Worm (Caenorhabditis elegans) whole organism, L1 larva: ENCODE results near the gene Y37D8A.2.

Experiments used
- C16A3.4 ChIP-seq: fragments of 150-350 bp; optimal IDR thresholded peaks from 2 replicates; lab custom pipeline; 2014; ENCODE audit warnings: missing biosample characterization, missing genetic modification characterization
- ama-1 ChIP-seq: fragments of 150-350 bp; optimal IDR thresholded peaks from 2 replicates; lab custom pipeline; 2014
- blmp-1 ChIP-seq: fragments of 150-350 bp; optimal IDR thresholded peaks from 2 replicates; lab custom pipeline; 2014; ENCODE audit warnings: missing biosample characterization, missing genetic modification characterization
- ceh-63 ChIP-seq: fragments of 200-800 bp; sonication (Bioruptor generic); optimal IDR thresholded peaks from 2 replicates; lab custom pipeline; 2018; ENCODE audit warnings: mild to moderate bottlenecking, missing genetic modification characterization, missing compliant biosample characterization
- ceh-8 ChIP-seq: fragments of 200-800 bp; sonication (Bioruptor generic); optimal IDR thresholded peaks from 2 replicates; lab custom pipeline; 2018; ENCODE audit warnings: mild to moderate bottlenecking, missing genetic modification characterization, moderate library complexity, missing compliant biosample characterization
- ceh-82 ChIP-seq, 3 experiments: fragments of 150-350 bp in 1 of 3; sonication (generic microtip) in 2 of 3; optimal IDR thresholded peaks; 2 replicates each; lab custom pipeline; 2014 to 2017; ENCODE audit warnings: missing biosample characterization in 3 of 3, missing genetic modification characterization in 3 of 3
- dpl-1 ChIP-seq, 3 experiments: fragments of 150-350 bp in 2 of 3; sonication (generic microtip) in 1 of 3; optimal IDR thresholded peaks; 2 replicates each; lab custom pipeline; 2014 to 2017; ENCODE audit warnings: missing biosample characterization in 3 of 3, missing genetic modification characterization in 3 of 3, missing genetic modification reagents in 3 of 3
- dsc-1 ChIP-seq: sonication (generic microtip); optimal IDR thresholded peaks from 2 replicates; lab custom pipeline; 2016; ENCODE audit warnings: mild to moderate bottlenecking, missing genetic modification characterization, missing compliant biosample characterization
- efl-1 ChIP-seq, 4 experiments: fragments of 150-350 bp; optimal IDR thresholded peaks in 3 of 4; peaks in 1 of 4; 1 replicate in 1 of 4; 2 replicates in 3 of 4; lab custom pipeline; 2014; ENCODE audit warnings: missing biosample characterization in 2 of 4, missing genetic modification characterization in 2 of 4, missing genetic modification reagents in 2 of 4
- efl-3 ChIP-seq: fragments of 200-800 bp; sonication (Bioruptor generic); optimal IDR thresholded peaks from 2 replicates; lab custom pipeline; 2018; ENCODE audit warnings: mild to moderate bottlenecking, missing genetic modification characterization, missing compliant biosample characterization
- elt-2 ChIP-seq: sonication (generic microtip); optimal IDR thresholded peaks from 2 replicates; lab custom pipeline; 2016; ENCODE audit warnings: missing genetic modification characterization, mild to moderate bottlenecking, inconsistent platforms, missing compliant biosample characterization, missing genetic modification reagents
- elt-3 ChIP-seq, 6 experiments: fragments of 150-350 bp in 1 of 6; sonication (generic microtip); optimal IDR thresholded peaks; 2 replicates each; lab custom pipeline; 2017 to 2018; ENCODE audit warnings: missing biosample characterization in 6 of 6, missing genetic modification characterization in 6 of 6, inconsistent platforms in 1 of 6
- fkh-4 ChIP-seq: sonication (generic microtip); optimal IDR thresholded peaks from 2 replicates; lab custom pipeline; 2016; ENCODE audit warnings: missing compliant biosample characterization, missing genetic modification characterization, borderline replicate concordance
- hlh-17 ChIP-seq: fragments of 200-800 bp; sonication (Bioruptor generic); optimal IDR thresholded peaks from 2 replicates; lab custom pipeline; 2018; ENCODE audit warnings: missing genetic modification characterization, mild to moderate bottlenecking, missing compliant biosample characterization, moderate library complexity, borderline replicate concordance
- irx-1 ChIP-seq: sonication (generic microtip); optimal IDR thresholded peaks from 2 replicates; lab custom pipeline; 2016; ENCODE audit warnings: missing genetic modification characterization, missing compliant biosample characterization
- isw-1 ChIP-seq: fragments of 200-800 bp; sonication (Bioruptor generic); IDR thresholded peaks from 2 replicates; pipeline ENCODE4 v1.3.6; 2022; ENCODE audit warnings: missing genetic modification characterization, missing compliant biosample characterization
- jun-1 ChIP-seq: fragments of 150-350 bp; optimal IDR thresholded peaks from 2 replicates; lab custom pipeline; 2014; ENCODE audit warnings: missing biosample characterization, missing genetic modification reagents, missing genetic modification characterization
- lin-35 ChIP-seq, 2 experiments: fragments of 150-350 bp; optimal IDR thresholded peaks; 2 replicates each; lab custom pipeline; 2014; ENCODE audit warnings: missing biosample characterization in 2 of 2, missing genetic modification characterization in 2 of 2, missing genetic modification reagents in 2 of 2
- lin-39 ChIP-seq: fragments of 150-350 bp; optimal IDR thresholded peaks from 2 replicates; lab custom pipeline; 2014; ENCODE audit warnings: missing biosample characterization, missing genetic modification reagents, missing genetic modification characterization
- lsy-2 ChIP-seq, 2 experiments: fragments of 150-350 bp; optimal IDR thresholded peaks; 2 replicates each; lab custom pipeline; 2014; ENCODE audit warnings: missing biosample characterization in 2 of 2, missing genetic modification characterization in 2 of 2
- mab-9 ChIP-seq: fragments of 200-800 bp; sonication (Bioruptor generic); IDR thresholded peaks from 2 replicates; pipeline ENCODE4 v1.3.6; 2022; ENCODE audit warnings: missing genetic modification reagents, missing genetic modification characterization, missing compliant biosample characterization
- mdl-1 ChIP-seq, 2 experiments: fragments of 150-350 bp; optimal IDR thresholded peaks; 2 replicates each; lab custom pipeline; 2014 to 2017; ENCODE audit warnings: missing biosample characterization in 2 of 2, missing genetic modification characterization in 2 of 2, inconsistent platforms in 1 of 2
- mef-2 ChIP-seq: fragments of 150-350 bp; optimal IDR thresholded peaks from 2 replicates; lab custom pipeline; 2014; ENCODE audit warnings: missing biosample characterization, missing genetic modification characterization
- mep-1 ChIP-seq: fragments of 150-350 bp; optimal IDR thresholded peaks from 2 replicates; lab custom pipeline; 2014; ENCODE audit warnings: missing biosample characterization, missing genetic modification characterization
- nhr-11 ChIP-seq: fragments of 150-350 bp; optimal IDR thresholded peaks from 2 replicates; lab custom pipeline; 2014; ENCODE audit warnings: missing biosample characterization, missing genetic modification characterization
- nhr-28 ChIP-seq: fragments of 150-350 bp; optimal IDR thresholded peaks from 2 replicates; lab custom pipeline; 2014; ENCODE audit warnings: missing biosample characterization, missing genetic modification characterization
- nhr-77 ChIP-seq: fragments of 150-350 bp; optimal IDR thresholded peaks from 2 replicates; lab custom pipeline; 2014; ENCODE audit warnings: missing biosample characterization, missing genetic modification characterization
- pqm-1 ChIP-seq: sonication (generic microtip); optimal IDR thresholded peaks from 3 replicates; lab custom pipeline; 2017; ENCODE audit warnings: missing biosample characterization, missing genetic modification characterization
- skn-1 ChIP-seq: fragments of 150-350 bp; optimal IDR thresholded peaks from 2 replicates; lab custom pipeline; 2014; ENCODE audit warnings: missing biosample characterization, missing genetic modification characterization
- snu-23 ChIP-seq: sonication (generic microtip); optimal IDR thresholded peaks from 2 replicates; lab custom pipeline; 2016; ENCODE audit warnings: missing genetic modification characterization, missing compliant biosample characterization
- sptf-1 ChIP-seq: fragments of 150-350 bp; optimal IDR thresholded peaks from 2 replicates; lab custom pipeline; 2014; ENCODE audit warnings: missing biosample characterization, missing genetic modification characterization
- swsn-7 ChIP-seq: sonication (generic microtip); optimal IDR thresholded peaks from 2 replicates; lab custom pipeline; 2016; ENCODE audit warnings: missing genetic modification characterization, missing compliant biosample characterization
- tbx-2 ChIP-seq: sonication (generic microtip); optimal IDR thresholded peaks from 2 replicates; lab custom pipeline; 2016; ENCODE audit warnings: missing genetic modification characterization, missing compliant biosample characterization
- unc-86 ChIP-seq: sonication (generic microtip); optimal IDR thresholded peaks from 2 replicates; lab custom pipeline; 2016; ENCODE audit warnings: missing genetic modification characterization, missing compliant biosample characterization
- vab-15 ChIP-seq: sonication (generic microtip); optimal IDR thresholded peaks from 2 replicates; lab custom pipeline; 2017; ENCODE audit warnings: missing genotype, mild to moderate bottlenecking, missing genetic modification characterization, missing compliant biosample characterization
- xbp-1 ChIP-seq: sonication (generic microtip); optimal IDR thresholded peaks from 2 replicates; lab custom pipeline; 2016; ENCODE audit warnings: missing genetic modification characterization, missing compliant biosample characterization
- zip-4 ChIP-seq: fragments of 200-800 bp; sonication (Bioruptor generic); optimal IDR thresholded peaks from 2 replicates; lab custom pipeline; 2018; ENCODE audit warnings: mild to moderate bottlenecking, missing genetic modification characterization, moderate library complexity, missing compliant biosample characterization

Gene Y37D8A.2

DNA sequence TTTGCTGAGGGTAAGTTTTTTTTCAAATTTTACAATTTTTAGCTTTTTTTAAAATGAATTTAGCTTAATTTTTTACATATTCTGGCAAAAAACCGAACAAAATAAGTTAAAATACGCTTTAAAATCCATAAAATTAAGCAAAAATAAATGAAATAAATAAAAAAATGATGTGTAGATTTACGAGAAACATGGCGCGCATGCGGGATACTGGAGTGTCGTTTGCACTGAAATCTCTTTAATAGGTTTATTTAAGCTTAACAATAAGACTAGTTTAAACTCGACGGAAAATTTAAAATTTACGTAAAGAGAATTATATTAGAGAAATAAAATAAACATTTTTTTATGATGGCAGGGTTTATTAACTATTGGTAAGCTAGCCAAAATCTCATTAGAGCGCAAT, 1.3 kb downstream of the Y37D8A.2 start:
- TF ChIP-seq zip-4 (GFP tag; lab: Kevin White, UChicago), result no peak
- no peak for TF ChIP-seq nhr-11 (tag; lab: Kevin White, UChicago)
- TF ChIP-seq xbp-1 (tag; lab: Kevin White, UChicago), result no peak
- peak in 1 of 3 experiments; percentile 58 for TF ChIP-seq dpl-1 (GFP tag; optimal IDR thresholded peaks at IDR 0.05; lab: Kevin White, UChicago)
- TF ChIP-seq nhr-28 (tag; lab: Kevin White, UChicago), result no peak
- TF ChIP-seq isw-1, result no peak
- no peak for TF ChIP-seq snu-23 (GFP tag; lab: Kevin White, UChicago)
- peak in 1 of 2 experiments; percentile 56 for TF ChIP-seq lsy-2 (tag; optimal IDR thresholded peaks at IDR 0.05; lab: Kevin White, UChicago)
- no peak for TF ChIP-seq jun-1 (tag; lab: Kevin White, UChicago)
- TF ChIP-seq ama-1 (lab: Kevin White, UChicago), result no peak
- TF ChIP-seq blmp-1 (tag; lab: Kevin White, UChicago), result peak; percentile 10
- no peak for TF ChIP-seq fkh-4 (tag; lab: Kevin White, UChicago)
- no peak for TF ChIP-seq irx-1
- peak in 1 of 2 experiments; percentile 17 for TF ChIP-seq lin-35 (GFP tag; optimal IDR thresholded peaks at IDR 0.05; lab: Kevin White, UChicago)
- no peak for TF ChIP-seq elt-3 (tag; optimal IDR thresholded peaks at IDR 0.05; lab: Kevin White, UChicago)
- TF ChIP-seq C16A3.4, result peak; percentile 27
- no peak for TF ChIP-seq swsn-7 (tag; lab: Kevin White, UChicago)
- no peak for TF ChIP-seq unc-86 (tag; lab: Kevin White, UChicago)
- no peak for TF ChIP-seq lin-39
- no peak for TF ChIP-seq ceh-63 (GFP tag; lab: Kevin White, UChicago)
- no peak for TF ChIP-seq skn-1 (tag; lab: Kevin White, UChicago)
- TF ChIP-seq hlh-17 (GFP tag; lab: Kevin White, UChicago), result no peak
- no peak for TF ChIP-seq dsc-1
- no peak for TF ChIP-seq mef-2
- no peak for TF ChIP-seq vab-15 (tag; lab: Kevin White, UChicago)
- TF ChIP-seq elt-2, result no peak
- TF ChIP-seq sptf-1 (tag; lab: Kevin White, UChicago), result no peak
- no peak for TF ChIP-seq pqm-1
- TF ChIP-seq efl-1 (optimal IDR thresholded peaks at IDR 0.05; lab: Kevin White, UChicago), result peak; percentile 19 to 25
- peak in 1 of 2 experiments; percentile 18 for TF ChIP-seq efl-1 (GFP tag; optimal IDR thresholded peaks at IDR 0.05 in 1 of 2; lab: Kevin White, UChicago)

DNA sequence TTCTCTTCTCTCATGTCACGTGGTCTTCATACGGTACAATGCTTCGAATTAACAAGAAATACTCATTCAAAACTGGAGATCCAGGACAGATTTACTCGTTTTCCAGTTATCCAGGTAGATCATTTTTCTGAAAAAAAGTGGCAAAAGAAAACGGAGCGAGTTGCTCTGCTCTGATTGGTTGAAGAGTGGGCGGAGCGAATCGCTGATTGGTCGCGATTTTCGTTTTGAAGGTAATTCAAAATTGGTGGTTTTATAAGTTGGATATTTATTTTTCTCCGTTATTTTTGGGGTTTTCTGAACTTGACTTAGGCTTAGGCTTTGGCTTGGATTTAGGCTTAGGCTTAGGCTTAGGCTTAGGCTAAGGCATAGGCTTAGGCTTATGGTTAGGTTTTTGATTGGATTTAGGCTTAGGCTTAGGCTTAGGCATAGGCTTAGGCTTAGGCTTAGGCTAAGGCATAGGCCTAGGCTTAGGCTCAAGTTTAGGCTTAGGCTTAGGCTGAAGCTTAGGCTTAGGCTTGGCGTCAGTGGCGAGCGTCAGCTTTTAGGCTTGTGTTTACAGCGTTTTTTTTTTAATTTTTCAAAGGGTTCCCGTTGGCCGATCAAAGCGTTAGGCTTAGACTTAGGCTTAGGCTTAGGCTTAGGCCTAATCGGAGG, 2.7 kb downstream of the Y37D8A.2 start:
- no peak for TF ChIP-seq efl-1 (optimal IDR thresholded peaks at IDR 0.05; lab: Kevin White, UChicago)
- peak in 1 of 2 experiments; percentile 47 for TF ChIP-seq efl-1 (GFP tag; optimal IDR thresholded peaks at IDR 0.05 in 1 of 2; lab: Kevin White, UChicago)
- no peak for TF ChIP-seq jun-1 (tag; lab: Kevin White, UChicago)

DNA sequence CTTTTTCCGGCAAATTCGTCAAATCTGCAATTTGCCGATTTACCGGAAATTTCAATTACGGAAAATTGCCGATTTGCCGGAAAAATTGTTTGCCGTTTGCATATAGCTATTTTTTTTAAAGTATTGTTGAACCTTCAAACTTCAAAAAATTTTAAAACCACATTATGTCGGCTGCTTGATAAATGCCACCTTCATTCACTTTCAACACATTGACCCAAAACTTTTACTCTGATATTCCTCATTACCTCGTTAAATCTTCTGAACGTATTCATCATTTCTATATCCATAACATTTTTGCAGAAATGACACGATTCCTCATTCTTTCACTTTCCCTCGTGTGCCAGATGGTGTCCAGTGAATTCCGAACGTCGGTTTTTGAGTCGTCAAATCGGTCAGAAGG, 9.1 kb downstream of the Y37D8A.2 start, which contains the start of gene Y37D8A.3:
Gene Y37D8A.3 (plus strand): TSS at position 301 of the 400 bp plus-strand sequence.
- TF ChIP-seq C16A3.4 (no peak), mdl-1 (tag; optimal IDR thresholded peaks at IDR 0.05; lab: Kevin White, UChicago) (no peak), mep-1 (no peak), nhr-77 (tag; lab: Kevin White, UChicago) (no peak), efl-3 (GFP tag; lab: Kevin White, UChicago) (no peak), ceh-8 (GFP tag; lab: Kevin White, UChicago) (no peak), ceh-82 (tag; optimal IDR thresholded peaks at IDR 0.05; lab: Kevin White, UChicago) (no peak), mab-9 (GFP tag; lab: Robert Waterston, UW) (no peak)

DNA sequence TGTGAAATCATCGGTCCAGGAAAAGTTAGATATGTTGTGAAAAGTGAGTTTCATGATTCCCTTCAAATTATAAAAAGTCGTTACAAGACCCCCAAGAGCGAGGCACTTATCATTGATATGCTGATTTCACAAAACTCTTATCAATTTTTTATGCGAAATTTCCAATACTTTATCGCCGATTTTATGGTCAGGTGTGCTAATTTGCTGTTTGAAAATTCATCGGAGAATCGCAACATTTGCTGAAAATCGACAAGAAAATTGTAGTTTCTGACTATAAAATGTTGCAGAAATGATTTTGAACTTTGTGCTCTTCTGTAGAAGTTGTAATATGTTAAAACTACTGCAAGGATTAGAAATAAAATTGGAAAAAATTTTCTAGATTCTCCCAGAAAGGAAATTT, 11.7 kb downstream of the Y37D8A.2 start:
- TF ChIP-seq nhr-77 (tag; lab: Kevin White, UChicago) (no peak), jun-1 (tag; lab: Kevin White, UChicago) (no peak), tbx-2 (tag; lab: Kevin White, UChicago) (no peak), skn-1 (tag; lab: Kevin White, UChicago) (no peak), elt-2 (peak; percentile 43)
